Worm (Caenorhabditis elegans) whole organism, L4/young adult: ENCODE results near the gene grd-16.

Source experiments
- W03F9.2 ChIP-seq: fragments of 150-350 bp; optimal IDR thresholded peaks from 2 replicates; lab custom pipeline; 2014; ENCODE audit warnings: missing biosample characterization, missing genetic modification characterization
- dao-5 ChIP-seq: sonication (generic microtip); optimal IDR thresholded peaks from 2 replicates; lab custom pipeline; 2016; ENCODE audit warnings: missing genotype, missing genetic modification characterization, moderate library complexity, missing compliant biosample characterization
- him-1 ChIP-seq: sonication (generic microtip); optimal IDR thresholded peaks from 2 replicates; lab custom pipeline; 2016; ENCODE audit warnings: missing genotype, missing genetic modification reagents, missing genetic modification characterization, missing compliant biosample characterization

grd-16 gene

DNA sequence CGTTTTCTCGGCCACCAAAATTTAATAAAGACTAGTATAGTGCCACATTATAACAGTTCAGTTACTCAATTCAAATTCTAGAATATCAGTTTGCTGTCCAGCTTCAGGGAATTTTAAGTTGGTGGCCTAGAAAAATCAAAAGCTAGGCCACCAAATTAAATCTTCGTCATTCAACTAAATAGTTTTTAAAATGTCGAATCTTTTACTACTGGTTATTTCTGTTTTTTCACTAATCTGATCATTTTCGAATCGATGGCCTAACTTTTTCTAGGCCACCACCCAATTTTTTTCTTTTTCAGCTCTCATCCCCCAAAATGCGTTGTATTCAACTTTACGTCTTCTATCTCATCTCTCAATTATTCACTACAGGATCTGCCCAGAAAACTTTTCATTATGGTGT, at the start of gene grd-16:
Gene grd-16 (plus strand): TSS at position 301 of the 400 bp plus-strand sequence.
- TF ChIP-seq him-1 (tag; lab: Kevin White, UChicago) (no peak), W03F9.2 (tag; lab: Kevin White, UChicago) (no peak), dao-5 (no peak)

DNA sequence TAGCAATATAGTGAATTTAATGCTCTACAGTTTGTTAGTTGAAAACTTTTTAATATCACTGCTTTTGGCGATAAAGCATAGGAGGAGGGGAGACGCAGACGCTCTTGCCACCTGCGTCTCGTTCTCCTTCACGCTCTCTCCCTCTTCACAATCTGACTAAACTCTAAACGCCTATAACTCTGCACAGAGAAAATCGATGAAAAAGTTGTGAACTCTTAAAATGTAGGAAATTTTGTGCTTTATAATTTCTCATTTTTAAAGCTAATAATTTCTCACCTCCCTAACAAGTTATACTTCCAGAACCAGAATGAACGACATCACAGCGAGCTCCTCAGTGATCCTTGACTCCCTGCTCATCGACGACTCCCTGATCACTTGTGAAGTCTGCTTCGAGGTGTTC, 43.8 kb upstream of the grd-16 start, which contains the start of gene C45G7.4:
Gene C45G7.4 (plus strand): TSS at position 301 of the 400 bp plus-strand sequence.
- TF ChIP-seq him-1 (tag; lab: Kevin White, UChicago) (no peak), dao-5 (no peak), W03F9.2 (tag; lab: Kevin White, UChicago) (no peak)

DNA sequence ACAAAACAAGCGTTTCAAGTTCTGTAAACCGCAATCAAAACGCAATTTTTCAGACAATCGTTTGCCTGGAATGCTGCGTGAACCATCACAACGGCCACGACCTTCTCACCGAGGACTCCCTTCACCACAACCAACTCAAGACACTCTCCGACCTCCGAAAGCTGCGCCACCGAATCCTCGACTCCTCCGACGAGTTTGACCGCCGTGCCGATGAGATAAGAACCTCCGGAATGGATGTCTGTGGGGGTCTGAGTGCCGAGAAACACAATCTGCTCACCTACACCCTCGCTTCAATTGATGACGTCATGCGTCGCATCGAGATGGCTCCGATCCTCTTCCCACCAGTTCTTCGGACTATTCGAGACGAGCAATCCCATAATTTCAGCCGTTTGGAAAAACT, 42.1 kb upstream of the grd-16 start:
- TF ChIP-seq W03F9.2 (tag; lab: Kevin White, UChicago) (no peak), dao-5 (no peak), him-1 (tag; lab: Kevin White, UChicago) (no peak)

ce11 chrIV:2451233-2451632, 25.3 kb upstream of the grd-16 start, which contains the start of gene C45G7.13:
Gene C45G7.13, minus strand, starts transcription at chrIV:2451333.
- TF ChIP-seq him-1 (tag; lab: Kevin White, UChicago) = no peak
- no peak for TF ChIP-seq W03F9.2 (tag; lab: Kevin White, UChicago)
- no peak for TF ChIP-seq dao-5

ce11 chrIV:2451655-2452054, 24.8 kb upstream of the grd-16 start:
- TF ChIP-seq dao-5 (no peak), W03F9.2 (tag; lab: Kevin White, UChicago) (no peak), him-1 (tag; lab: Kevin White, UChicago) (no peak)

ce11 chrIV:2455128-2455527, 21.4 kb upstream of the grd-16 start:
- no peak for TF ChIP-seq W03F9.2 (tag; lab: Kevin White, UChicago)
- no peak for TF ChIP-seq dao-5

DNA sequence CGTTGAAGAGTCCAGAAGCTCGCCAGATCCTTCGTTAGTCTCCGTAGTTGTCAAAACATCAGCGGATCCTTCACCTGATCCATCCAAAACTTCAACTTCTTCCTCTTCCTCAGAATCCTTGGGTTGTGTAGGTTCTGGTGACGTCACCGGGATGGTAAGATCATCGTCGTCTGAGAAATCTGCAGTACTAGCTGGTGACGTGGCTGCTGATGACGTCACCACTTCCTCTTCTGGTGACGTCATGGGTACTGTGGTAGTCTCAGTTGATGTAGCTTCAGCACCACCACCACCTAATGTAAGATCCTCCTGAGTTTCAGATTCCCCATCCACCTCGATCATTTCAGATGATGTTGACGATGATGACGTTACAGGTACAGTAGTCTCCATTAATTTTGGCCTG, 15.1 kb upstream of the grd-16 start:
- TF ChIP-seq W03F9.2 (tag; lab: Kevin White, UChicago) = no peak
- TF ChIP-seq him-1 (tag; lab: Kevin White, UChicago) = no peak
- TF ChIP-seq dao-5 = no peak

DNA sequence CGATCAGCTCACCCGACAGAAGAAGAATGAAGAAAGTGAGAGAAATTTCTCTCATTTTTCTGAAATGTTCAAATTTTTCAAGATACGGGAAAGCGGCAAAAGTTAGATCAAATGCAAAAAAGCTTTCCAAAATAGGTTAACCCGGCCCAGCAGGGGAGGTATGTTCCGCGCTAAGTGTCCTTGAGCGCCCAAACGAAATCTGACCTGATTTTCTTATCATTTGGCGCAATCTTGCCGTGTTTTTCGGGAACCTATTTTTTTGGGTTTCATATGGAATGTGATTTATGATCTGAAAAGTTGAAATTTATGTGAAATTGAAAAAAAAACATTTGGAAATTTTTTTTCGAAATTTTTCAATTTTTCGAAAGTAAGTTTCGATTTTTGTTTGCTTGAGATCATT, 13.2 kb upstream of the grd-16 start, which contains the start of gene cdh-10:
Gene cdh-10 (minus strand): TSS at position 59 of the 400 bp plus-strand sequence.
- TF ChIP-seq him-1 (tag; lab: Kevin White, UChicago) = no peak
- no peak for TF ChIP-seq dao-5
- no peak for TF ChIP-seq W03F9.2 (tag; lab: Kevin White, UChicago)

ce11 chrIV:2464156-2464555, 12.3 kb upstream of the grd-16 start, which contains the start of gene ilys-3:
Gene ilys-3, plus strand, starts transcription at chrIV:2464456.
- TF ChIP-seq W03F9.2 (tag; lab: Kevin White, UChicago) = no peak
- no peak for TF ChIP-seq dao-5
- TF ChIP-seq him-1 (tag; lab: Kevin White, UChicago) = no peak

DNA sequence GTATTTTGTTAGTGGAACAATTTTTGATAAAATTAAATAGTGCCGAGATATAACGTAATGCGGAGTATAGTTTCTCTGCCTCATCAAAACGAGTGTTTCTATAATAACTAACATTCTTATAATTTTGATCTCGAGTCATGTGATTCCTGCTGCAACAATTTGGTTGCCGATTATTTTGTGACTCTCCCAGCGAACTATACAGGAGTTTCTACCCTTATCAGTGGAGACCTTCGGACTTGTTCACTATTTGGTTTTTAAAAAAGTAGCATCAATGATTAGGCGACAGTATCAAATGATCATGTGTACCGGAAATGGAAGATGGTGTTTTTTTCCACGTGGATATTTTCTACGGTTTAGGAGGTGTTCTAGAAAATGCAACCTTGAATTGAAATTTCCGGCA, 10.2 kb upstream of the grd-16 start:
- TF ChIP-seq dao-5 = no peak
- no peak for TF ChIP-seq W03F9.2 (tag; lab: Kevin White, UChicago)
- TF ChIP-seq him-1 (tag; lab: Kevin White, UChicago) = no peak

DNA sequence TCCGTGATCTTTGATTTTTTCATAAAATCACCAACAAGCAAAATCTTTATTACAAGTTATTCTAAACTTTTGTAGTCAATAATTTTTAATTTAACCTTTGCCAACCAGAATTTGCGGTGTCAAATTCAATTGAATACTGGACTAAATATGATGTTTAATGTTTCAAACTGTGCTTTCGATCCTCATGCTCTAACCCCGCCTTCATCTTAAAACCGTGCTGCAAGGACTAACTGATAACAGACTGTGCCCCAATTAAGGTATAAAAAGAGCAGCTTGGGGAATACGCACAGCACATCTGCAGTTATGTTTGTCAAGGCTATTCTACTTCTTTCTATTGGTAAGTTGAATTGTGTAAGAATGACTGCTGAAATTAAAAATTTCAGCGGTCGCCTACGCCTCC, 9.1 kb upstream of the grd-16 start, which contains the start of gene ilys-2:
Gene ilys-2 (plus strand): TSS at position 301 of the 400 bp plus-strand sequence.
- TF ChIP-seq him-1 (tag; lab: Kevin White, UChicago) (no peak), dao-5 (no peak), W03F9.2 (tag; lab: Kevin White, UChicago) (no peak)

ce11 chrIV:2470114-2470513, 6.4 kb upstream of the grd-16 start, which contains the start of gene ilys-1:
Gene ilys-1, plus strand, starts transcription at chrIV:2470414.
- TF ChIP-seq W03F9.2 (tag; lab: Kevin White, UChicago) (no peak), dao-5 (no peak), him-1 (tag; lab: Kevin White, UChicago) (no peak)

DNA sequence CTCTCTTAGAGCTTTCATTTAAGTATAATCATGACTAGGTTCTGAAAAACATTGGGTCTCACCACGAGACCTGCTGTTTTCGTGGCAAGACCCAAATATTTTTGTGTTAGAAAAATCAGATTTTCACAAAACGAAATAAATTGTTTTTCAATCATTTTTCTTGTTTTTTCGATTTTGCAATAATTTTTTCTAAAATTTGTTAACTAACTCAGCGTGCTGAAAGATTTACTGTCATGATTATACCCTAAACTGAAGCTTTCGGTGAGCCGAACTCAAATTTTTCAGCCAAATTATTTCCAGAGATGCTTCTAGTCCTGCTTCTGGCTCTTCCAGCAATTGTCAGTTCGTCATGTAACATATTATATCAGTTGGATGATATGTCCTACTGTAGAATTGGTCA, 5.5 kb downstream of the grd-16 start, which contains the start of gene Y69A2AL.2:
Gene Y69A2AL.2 (plus strand): TSS at position 301 of the 400 bp plus-strand sequence.
- TF ChIP-seq him-1 (tag; lab: Kevin White, UChicago) (no peak), W03F9.2 (tag; lab: Kevin White, UChicago) (no peak), dao-5 (no peak)

DNA sequence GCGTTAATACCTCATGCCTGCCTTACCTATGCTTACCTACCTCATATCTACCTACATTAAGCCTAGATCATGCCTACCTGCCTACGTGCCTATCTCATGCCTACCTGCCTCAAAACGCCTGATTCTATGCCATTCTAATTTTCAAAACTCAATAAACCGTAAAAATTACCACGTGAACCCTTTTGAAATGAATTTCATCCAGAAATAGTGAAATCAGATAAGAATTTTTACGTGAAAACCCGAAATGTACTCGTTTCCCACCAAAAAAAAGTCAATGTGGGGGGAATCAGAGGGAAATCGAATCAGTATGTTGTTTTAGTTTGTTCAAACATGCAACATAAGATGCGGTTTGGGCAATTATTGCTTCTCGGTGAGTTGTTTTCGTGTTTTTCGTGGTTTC, 12.0 kb downstream of the grd-16 start, which contains the start of gene Y69A2AR.19:
Gene Y69A2AR.19 (plus strand): TSS at position 301 of the 400 bp plus-strand sequence.
- TF ChIP-seq him-1 (tag; lab: Kevin White, UChicago) (no peak), W03F9.2 (tag; lab: Kevin White, UChicago) (no peak), dao-5 (no peak)
